Fruit fly (Drosophila melanogaster): ENCODE data around the gene Rsf1.

DNA sequence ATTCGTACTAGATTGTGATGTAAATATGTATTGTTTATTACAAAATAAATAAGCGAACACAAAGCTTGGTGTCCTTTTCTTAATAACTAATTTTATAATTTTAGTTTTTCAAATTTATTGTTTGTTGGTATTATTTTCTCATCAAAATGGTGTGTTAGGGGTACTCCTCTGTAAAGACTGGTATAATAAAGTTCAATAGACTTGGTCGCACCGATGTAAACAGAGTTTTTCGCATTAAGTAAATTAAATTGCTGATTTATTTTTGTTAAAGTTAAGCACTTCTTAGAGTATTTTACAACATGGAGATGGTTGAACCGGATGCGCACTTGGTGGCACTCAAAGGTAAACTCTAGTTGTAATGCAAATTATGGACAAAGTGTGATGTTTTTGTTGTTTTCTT, 3.2 kb upstream of the Rsf1 start, which contains the start of gene CG4953:
- TF ChIP-seq CG8159 (tag; optimal IDR thresholded peaks at IDR 0.05): no peak
- TF ChIP-seq Snoo (tag; optimal IDR thresholded peaks at IDR 0.05): no peak
- TF ChIP-seq CG12605 (GFP tag; IDR thresholded peaks at IDR 0.05): no peak
- no peak for TF ChIP-seq CG15710 (tag; optimal IDR thresholded peaks at IDR 0.05)
- no peak for TF ChIP-seq fd96Ca (GFP tag; IDR thresholded peaks at IDR 0.05)
- TF ChIP-seq D1 (tag; optimal IDR thresholded peaks at IDR 0.05): no peak
- TF ChIP-seq CG34367 (tag; optimal IDR thresholded peaks at IDR 0.05): no peak

Data from whole organism, pupa.